Worm (Caenorhabditis elegans) whole organism, young adult: ENCODE measurements around the gene Y54G2A.10.
"Not testable (repeated sequence)": the region's sequence is repeated elsewhere in the genome, so short reads cannot be mapped to it uniquely, and the experiment has no call there.

Experiments used
- B0019.2 ChIP-seq: fragments of 200-800 bp; sonication (Bioruptor generic); conservative IDR thresholded peaks from 2 replicates; pipeline ENCODE4 v1.3.6; 2022; ENCODE audit warnings: missing genetic modification reagents, missing genetic modification characterization, missing compliant biosample characterization
- D2030.7 ChIP-seq: fragments of 200-800 bp; sonication (Bioruptor generic); IDR thresholded peaks from 2 replicates; pipeline ENCODE4 v1.3.6; 2022; ENCODE audit warnings: missing genetic modification reagents, missing genetic modification characterization, missing compliant biosample characterization
- F33H1.4 ChIP-seq: fragments of 200-800 bp; sonication (Bioruptor generic); IDR thresholded peaks from 2 replicates; pipeline ENCODE4 v1.3.6; 2022; ENCODE audit warnings: missing genetic modification reagents, missing genetic modification characterization, missing compliant biosample characterization
- F39B2.1 ChIP-seq: fragments of 200-800 bp; sonication (Bioruptor generic); IDR thresholded peaks from 2 replicates; pipeline ENCODE4 v1.3.6; 2022; ENCODE audit warnings: missing genetic modification reagents, missing genetic modification characterization, missing compliant biosample characterization
- F52B5.7 ChIP-seq: sonication (generic microtip); optimal IDR thresholded peaks from 2 replicates; lab custom pipeline; 2016; ENCODE audit warnings: mild to moderate bottlenecking, missing genetic modification characterization, missing compliant biosample characterization
- Y53F4B.3 ChIP-seq: fragments of 200-800 bp; sonication (Bioruptor generic); IDR thresholded peaks from 2 replicates; pipeline ENCODE4 v1.3.6; 2022; ENCODE audit warnings: missing genetic modification reagents, missing genetic modification characterization, missing compliant biosample characterization
- Y53G8AR.9 ChIP-seq: fragments of 200-800 bp; sonication (Bioruptor generic); conservative IDR thresholded peaks from 2 replicates; pipeline ENCODE4 v1.3.6; 2022; ENCODE audit warnings: missing genetic modification reagents, missing genetic modification characterization, missing compliant biosample characterization
- Y56A3A.18 ChIP-seq: fragments of 200-800 bp; sonication (Bioruptor generic); IDR thresholded peaks from 2 replicates; pipeline ENCODE4 v1.3.6; 2022; ENCODE audit warnings: missing genetic modification reagents, missing genetic modification characterization, missing compliant biosample characterization
- Y67H2A.10 ChIP-seq: fragments of 200-800 bp; sonication (Bioruptor generic); conservative IDR thresholded peaks from 2 replicates; pipeline ENCODE4 v1.3.6; 2022; ENCODE audit warnings: missing genetic modification reagents, missing genetic modification characterization, missing compliant biosample characterization
- Y79H2A.3 ChIP-seq: fragments of 200-800 bp; sonication (Bioruptor generic); conservative IDR thresholded peaks from 2 replicates; pipeline ENCODE4 v1.3.6; 2022; ENCODE audit warnings: missing genetic modification reagents, missing genetic modification characterization, missing compliant biosample characterization
- Y95B8A.8 ChIP-seq: fragments of 200-800 bp; sonication (Bioruptor generic); IDR thresholded peaks from 2 replicates; pipeline ENCODE4 v1.3.6; 2022; ENCODE audit warnings: missing genetic modification reagents, missing genetic modification characterization, missing compliant biosample characterization
- aptf-3 ChIP-seq: fragments of 200-800 bp; sonication (Bioruptor generic); IDR thresholded peaks from 2 replicates; pipeline ENCODE4 v1.3.6; 2022; ENCODE audit warnings: missing genetic modification characterization, missing compliant biosample characterization
- attf-3 ChIP-seq: fragments of 200-800 bp; sonication (Bioruptor generic); conservative IDR thresholded peaks from 2 replicates; pipeline ENCODE4 v1.3.6; 2022; ENCODE audit warnings: missing genetic modification reagents, missing genetic modification characterization, missing compliant biosample characterization
- attf-6 ChIP-seq: fragments of 200-800 bp; sonication (Bioruptor generic); IDR thresholded peaks from 2 replicates; pipeline ENCODE4 v1.3.6; 2022; ENCODE audit warnings: missing genetic modification reagents, missing genetic modification characterization, missing compliant biosample characterization
- bed-1 ChIP-seq: fragments of 200-800 bp; sonication (Bioruptor generic); IDR thresholded peaks from 2 replicates; pipeline ENCODE4 v1.3.6; 2022; ENCODE audit warnings: missing genetic modification reagents, missing genetic modification characterization, missing compliant biosample characterization
- ceh-100 ChIP-seq: fragments of 200-800 bp; sonication (Bioruptor generic); IDR thresholded peaks from 2 replicates; pipeline ENCODE4 v1.3.6; 2022; ENCODE audit warnings: missing genetic modification reagents, missing genetic modification characterization, missing compliant biosample characterization
- ceh-40 ChIP-seq: fragments of 200-800 bp; sonication (Bioruptor generic); IDR thresholded peaks from 2 replicates; pipeline ENCODE4 v1.3.6; 2022; ENCODE audit warnings: missing genetic modification characterization, missing compliant biosample characterization
- ceh-91 ChIP-seq: fragments of 200-800 bp; sonication (Bioruptor generic); IDR thresholded peaks from 2 replicates; pipeline ENCODE4 v1.3.6; 2022; ENCODE audit warnings: missing genetic modification reagents, missing genetic modification characterization, missing compliant biosample characterization
- dox-1 ChIP-seq: fragments of 200-800 bp; sonication (Bioruptor generic); IDR thresholded peaks from 2 replicates; pipeline ENCODE4 v1.3.6; 2022; ENCODE audit warnings: missing genetic modification reagents, missing genetic modification characterization, missing compliant biosample characterization
- egl-18 ChIP-seq: fragments of 200-800 bp; sonication (Bioruptor generic); IDR thresholded peaks from 2 replicates; pipeline ENCODE4 v1.3.6; 2022; ENCODE audit warnings: missing genetic modification reagents, missing genetic modification characterization, missing compliant biosample characterization
- egrh-3 ChIP-seq: fragments of 200-800 bp; sonication (Bioruptor generic); IDR thresholded peaks from 2 replicates; pipeline ENCODE4 v1.3.6; 2022; ENCODE audit warnings: missing genetic modification reagents, missing genetic modification characterization, missing compliant biosample characterization
- ekl-4 ChIP-seq: fragments of 200-800 bp; sonication (Bioruptor generic); IDR thresholded peaks from 2 replicates; pipeline ENCODE4 v1.3.6; 2022; ENCODE audit warnings: missing genetic modification reagents, missing genetic modification characterization, missing compliant biosample characterization
- hsf-1 ChIP-seq: fragments of 200-800 bp; sonication (Bioruptor generic); IDR thresholded peaks from 2 replicates; pipeline ENCODE4 v1.3.6; 2022; ENCODE audit warnings: missing genetic modification reagents, missing genetic modification characterization, missing compliant biosample characterization
- let-526 ChIP-seq: fragments of 200-800 bp; sonication (Bioruptor generic); IDR thresholded peaks from 2 replicates; pipeline ENCODE4 v1.3.6; 2022; ENCODE audit warnings: missing genetic modification reagents, missing genetic modification characterization, missing compliant biosample characterization
- lin-26 ChIP-seq: fragments of 200-800 bp; sonication (Bioruptor generic); IDR thresholded peaks from 2 replicates; pipeline ENCODE4 v1.3.6; 2022; ENCODE audit warnings: missing genetic modification reagents, missing genetic modification characterization, missing compliant biosample characterization
- madf-3 ChIP-seq: fragments of 200-800 bp; sonication (Bioruptor generic); IDR thresholded peaks from 2 replicates; pipeline ENCODE4 v1.3.6; 2022; ENCODE audit warnings: missing genetic modification reagents, missing genetic modification characterization, missing compliant biosample characterization
- madf-6 ChIP-seq: fragments of 200-800 bp; sonication (Bioruptor generic); IDR thresholded peaks from 2 replicates; pipeline ENCODE4 v1.3.6; 2022; ENCODE audit warnings: missing genetic modification reagents, missing genetic modification characterization, missing compliant biosample characterization
- madf-8 ChIP-seq: fragments of 200-800 bp; sonication (Bioruptor generic); conservative IDR thresholded peaks from 2 replicates; pipeline ENCODE4 v1.3.6; 2022; ENCODE audit warnings: missing genetic modification reagents, missing genetic modification characterization, missing compliant biosample characterization
- mcd-1 ChIP-seq: fragments of 200-800 bp; sonication (Bioruptor generic); IDR thresholded peaks from 2 replicates; pipeline ENCODE4 v1.3.6; 2022; ENCODE audit warnings: missing genetic modification reagents, missing genetic modification characterization, missing compliant biosample characterization
- nfyb-1 ChIP-seq: fragments of 200-800 bp; sonication (Bioruptor generic); IDR thresholded peaks from 2 replicates; pipeline ENCODE4 v1.3.6; 2022; ENCODE audit warnings: missing genetic modification reagents, missing genetic modification characterization, missing compliant biosample characterization
- pbrm-1 ChIP-seq: fragments of 200-800 bp; sonication (Bioruptor generic); IDR thresholded peaks from 2 replicates; pipeline ENCODE4 v1.3.6; 2022; ENCODE audit warnings: missing genetic modification reagents, missing genetic modification characterization, missing compliant biosample characterization
- rcor-1 ChIP-seq: fragments of 200-800 bp; sonication (Bioruptor generic); IDR thresholded peaks from 2 replicates; pipeline ENCODE4 v1.3.6; 2022; ENCODE audit warnings: missing genetic modification reagents, missing genetic modification characterization, missing compliant biosample characterization
- rpc-1 ChIP-seq, 2 experiments: fragments of 150-350 bp in 1 of 2; sonication (generic microtip) in 1 of 2; optimal IDR thresholded peaks; 2 replicates each; lab custom pipeline; 2014 to 2018; ENCODE audit warnings: missing biosample characterization in 1 of 2, missing genetic modification characterization in 1 of 2, missing genetic modification reagents in 1 of 2, missing genotype in 1 of 2
- ztf-25 ChIP-seq: fragments of 200-800 bp; sonication (Bioruptor generic); IDR thresholded peaks from 2 replicates; pipeline ENCODE4 v1.3.6; 2022; ENCODE audit warnings: missing genetic modification reagents, missing genetic modification characterization, missing compliant biosample characterization
- ztf-28 ChIP-seq: fragments of 200-800 bp; sonication (Bioruptor generic); IDR thresholded peaks from 2 replicates; pipeline ENCODE4 v1.3.6; 2022; ENCODE audit warnings: missing genetic modification reagents, missing genetic modification characterization, missing compliant biosample characterization

The Y54G2A.10 gene

DNA sequence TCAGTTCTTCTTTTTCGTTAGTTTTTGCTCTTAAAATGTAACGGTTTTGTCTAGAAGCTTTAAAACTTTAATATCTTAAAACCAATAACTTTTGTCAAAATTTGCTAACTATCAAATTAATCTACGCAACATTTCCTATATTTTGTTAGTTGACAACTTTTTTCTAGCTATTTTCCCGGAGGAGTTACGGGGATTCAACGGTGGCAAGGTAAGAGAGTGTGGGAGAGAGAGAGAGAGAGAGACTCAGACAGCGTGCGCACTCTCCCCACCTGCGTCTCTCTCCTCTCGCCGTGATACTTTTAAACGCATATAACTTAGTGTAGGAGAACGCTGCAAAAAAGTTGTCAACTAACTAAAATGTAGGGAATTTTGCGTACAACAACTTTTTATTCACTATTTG lies 45.9 kb upstream of the Y54G2A.10 start:
- TF ChIP-seq Y53G8AR.9 (GFP tag; lab: Robert Waterston, UW) (no peak), F52B5.7 (no peak)

ce11 chrIV:2754832-2755231 lies 44.7 kb upstream of the Y54G2A.10 start:
- TF ChIP-seq hsf-1: peak; percentile 93

DNA sequence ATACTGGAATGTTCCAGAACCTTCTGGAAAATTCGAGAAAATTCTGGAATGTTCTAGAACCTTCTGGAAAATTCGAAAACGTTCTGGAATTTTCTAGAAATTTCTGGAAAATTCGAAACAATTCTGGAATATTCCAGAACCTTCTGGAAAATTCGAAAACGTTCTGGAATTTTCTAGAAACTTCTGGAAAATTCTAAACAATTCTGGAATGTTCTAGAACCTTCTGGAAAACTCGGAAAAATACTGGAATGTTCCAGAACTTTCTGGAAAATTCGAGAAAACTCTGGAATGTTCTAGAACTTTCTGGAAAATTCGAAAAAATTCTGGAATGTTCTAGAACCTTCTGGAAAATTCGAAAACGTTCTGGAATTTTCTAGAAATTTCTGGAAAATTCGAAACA lies 44.0 kb upstream of the Y54G2A.10 start:
- peak; percentile 53; the same call in 1 of the 2 replicates for TF ChIP-seq rcor-1 (GFP tag; lab: Robert Waterston, UW)
- TF ChIP-seq madf-3 (GFP tag; lab: Robert Waterston, UW): peak; percentile 72; the same call in 1 of the 2 replicates
- peak; percentile 86 for TF ChIP-seq Y95B8A.8 (GFP tag; lab: Robert Waterston, UW)
- peak; percentile 64; the same call in 1 of the 2 replicates for TF ChIP-seq nfyb-1 (GFP tag; lab: Robert Waterston, UW)
- TF ChIP-seq ztf-25 (GFP tag; lab: Robert Waterston, UW): 0 out of 2 replicates have a peak, but pooled peaks have one; percentile 58
- TF ChIP-seq Y67H2A.10 (GFP tag; lab: Robert Waterston, UW): peak; percentile 32; the same call in 1 of the 2 replicates
- TF ChIP-seq F33H1.4 (GFP tag; lab: Robert Waterston, UW): peak; percentile 46; the same call in 1 of the 2 replicates
- TF ChIP-seq ceh-91 (GFP tag; lab: Robert Waterston, UW): peak; percentile 32; the same call in 1 of the 2 replicates
- TF ChIP-seq madf-6: peak; percentile 63
- TF ChIP-seq hsf-1: peak; percentile 99
- peak; percentile 67; the same call in 1 of the 2 replicates for TF ChIP-seq egl-18 (GFP tag; lab: Robert Waterston, UW)
- TF ChIP-seq ceh-100 (GFP tag; lab: Robert Waterston, UW): peak; percentile 50; the same call in 1 of the 2 replicates
- 0 out of 2 replicates have a peak, but pooled peaks have one; percentile 32 for TF ChIP-seq attf-6 (GFP tag; lab: Robert Waterston, UW)
- peak; percentile 84 for TF ChIP-seq ceh-40 (GFP tag; lab: Robert Waterston, UW)
- peak; percentile 77 for TF ChIP-seq dox-1
- peak; percentile 72 for TF ChIP-seq D2030.7 (GFP tag; lab: Robert Waterston, UW)
- TF ChIP-seq F39B2.1 (GFP tag; lab: Robert Waterston, UW): peak; percentile 89
- TF ChIP-seq Y53F4B.3 (GFP tag; lab: Robert Waterston, UW): peak; percentile 76
- peak; percentile 41; the same call in 1 of the 2 replicates for TF ChIP-seq pbrm-1 (GFP tag; lab: Robert Waterston, UW)
- peak; percentile 34; the same call in 1 of the 2 replicates for TF ChIP-seq B0019.2 (GFP tag; lab: Robert Waterston, UW)
- TF ChIP-seq Y79H2A.3 (GFP tag; lab: Robert Waterston, UW): peak; percentile 71; the same call in 1 of the 2 replicates
- peak; percentile 49 for TF ChIP-seq Y56A3A.18 (GFP tag; lab: Robert Waterston, UW)
- TF ChIP-seq ekl-4: peak; percentile 90
- TF ChIP-seq aptf-3 (GFP tag; lab: Robert Waterston, UW): peak; percentile 87

ce11 chrIV:2756073-2756472 lies 43.4 kb upstream of the Y54G2A.10 start:
- TF ChIP-seq madf-3 (GFP tag; lab: Robert Waterston, UW) (peak; percentile 73; the same call in 1 of the 2 replicates), egrh-3 (peak; percentile 67), rcor-1 (GFP tag; lab: Robert Waterston, UW) (peak; percentile 80), ceh-40 (GFP tag; lab: Robert Waterston, UW) (peak; percentile 86), dox-1 (peak; percentile 95), ceh-91 (GFP tag; lab: Robert Waterston, UW) (peak; percentile 68), Y53F4B.3 (GFP tag; lab: Robert Waterston, UW) (peak; percentile 79; the same call in 1 of the 2 replicates), D2030.7 (GFP tag; lab: Robert Waterston, UW) (peak; percentile 84), ekl-4 (peak; percentile 93), F33H1.4 (GFP tag; lab: Robert Waterston, UW) (peak; percentile 30; the same call in 1 of the 2 replicates), ztf-28 (GFP tag; lab: Robert Waterston, UW) (peak; percentile 8; the same call in 1 of the 2 replicates), rpc-1 (optimal IDR thresholded peaks at IDR 0.05; lab: Kevin White, UChicago) (peak; percentile 32), attf-3 (peak; percentile 55; the same call in 1 of the 2 replicates), Y53G8AR.9 (GFP tag; lab: Robert Waterston, UW) (peak; percentile 66; the same call in 1 of the 2 replicates), attf-6 (GFP tag; lab: Robert Waterston, UW) (peak; percentile 84), let-526 (0 out of 2 replicates have a peak, but pooled peaks have one; percentile 29), Y56A3A.18 (GFP tag; lab: Robert Waterston, UW) (peak; percentile 59; the same call in 1 of the 2 replicates), F39B2.1 (GFP tag; lab: Robert Waterston, UW) (peak; percentile 73; the same call in 1 of the 2 replicates), hsf-1 (peak; percentile 99), bed-1 (GFP tag; lab: Robert Waterston, UW) (0 out of 2 replicates have a peak, but pooled peaks have one; percentile 46), madf-6 (peak; percentile 66), nfyb-1 (GFP tag; lab: Robert Waterston, UW) (peak; percentile 81), B0019.2 (GFP tag; lab: Robert Waterston, UW) (peak; percentile 74), Y95B8A.8 (GFP tag; lab: Robert Waterston, UW) (peak; percentile 88), madf-8 (GFP tag; lab: Robert Waterston, UW) (peak; percentile 24; the same call in 1 of the 2 replicates), lin-26 (GFP tag; lab: Robert Waterston, UW) (peak; percentile 73), Y79H2A.3 (GFP tag; lab: Robert Waterston, UW) (peak; percentile 94), mcd-1 (GFP tag; lab: Robert Waterston, UW) (peak; percentile 29; the same call in 1 of the 2 replicates), ceh-100 (GFP tag; lab: Robert Waterston, UW) (peak; percentile 70), pbrm-1 (GFP tag; lab: Robert Waterston, UW) (peak; percentile 82)
- TF ChIP-seq rpc-1 (tag; optimal IDR thresholded peaks at IDR 0.05; lab: Kevin White, UChicago): not testable (repeated sequence)
